Worm (Caenorhabditis elegans): ENCODE results near the gene dnj-9.

dnj-9 gene

DNA sequence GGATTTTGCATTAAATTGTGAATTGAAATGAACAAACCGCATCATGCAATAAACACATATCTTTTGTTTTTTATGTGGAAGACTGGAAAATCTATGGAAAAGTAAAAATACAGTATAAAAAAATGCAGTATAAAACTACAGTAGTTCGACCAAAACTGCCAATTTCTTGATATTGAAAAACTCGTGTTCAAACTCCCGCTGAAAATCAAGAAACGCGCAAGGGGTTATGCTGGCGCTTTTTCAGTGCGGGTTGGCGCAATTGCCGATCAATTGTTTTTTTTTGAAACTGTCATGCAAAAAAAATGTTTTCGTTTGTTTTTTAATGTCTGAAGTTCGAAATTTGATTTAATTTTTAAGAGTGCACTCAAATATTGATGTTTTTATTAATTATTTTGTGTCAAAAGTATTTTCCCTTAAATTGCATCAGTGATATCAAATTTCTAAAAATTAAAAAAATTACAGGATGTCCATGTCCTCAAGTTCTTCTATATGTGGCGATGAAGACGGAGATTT is at the start of gene dnj-9:
dnj-9 (plus strand) TSS at position 463 of the 513 bp plus-strand sequence.
- TF ChIP-seq hlh-1 (tag; optimal IDR thresholded peaks at IDR 0.05) (peak; percentile 77), mab-5 (tag; optimal IDR thresholded peaks at IDR 0.05) (peak; percentile 58), nhr-76 (tag; optimal IDR thresholded peaks at IDR 0.05) (no peak), nhr-237 (tag; optimal IDR thresholded peaks at IDR 0.05) (peak; percentile 87), snpc-4 (tag; optimal IDR thresholded peaks at IDR 0.05) (no peak), sptf-1 (tag; optimal IDR thresholded peaks at IDR 0.05) (peak; percentile 87), drap-1 (GFP tag; optimal IDR thresholded peaks at IDR 0.05) (peak; percentile 13), mls-2 (tag; optimal IDR thresholded peaks at IDR 0.05) (peak; percentile 58), bed-3 (GFP tag; optimal IDR thresholded peaks at IDR 0.05) (peak; percentile 34), unc-62 (GFP tag; optimal IDR thresholded peaks at IDR 0.05) (peak; percentile 31), tbx-8 (GFP tag; optimal IDR thresholded peaks at IDR 0.05) (no peak), lsy-2 (tag; optimal IDR thresholded peaks at IDR 0.05) (peak; percentile 82), unc-120 (tag; optimal IDR thresholded peaks at IDR 0.05; ENCODE audit: poor library complexity, severe bottlenecking) (no peak), blmp-1 (tag; optimal IDR thresholded peaks at IDR 0.05) (peak; percentile 15), M03D4.4 (tag; optimal IDR thresholded peaks at IDR 0.05) (peak; percentile 79), nhr-2 (tag; optimal IDR thresholded peaks at IDR 0.05) (no peak), elt-3 (tag; optimal IDR thresholded peaks at IDR 0.05) (peak; percentile 17), ham-2 (GFP tag; optimal IDR thresholded peaks at IDR 0.05) (no peak), ztf-11 (tag; optimal IDR thresholded peaks at IDR 0.05) (peak; percentile 9), zip-8 (tag; optimal IDR thresholded peaks at IDR 0.05) (no peak), elt-1 (tag; optimal IDR thresholded peaks at IDR 0.05; ENCODE audit: borderline replicate concordance, insufficient read depth) (no peak), lin-13 (tag; optimal IDR thresholded peaks at IDR 0.05) (peak; percentile 95), flh-1 (GFP tag; optimal IDR thresholded peaks at IDR 0.05) (peak; percentile 34), mep-1 (tag; optimal IDR thresholded peaks at IDR 0.05) (peak; percentile 91), sem-2 (GFP tag; optimal IDR thresholded peaks at IDR 0.05) (no peak), pha-4 (tag; optimal IDR thresholded peaks at IDR 0.05) (peak; percentile 70), unc-39 (tag; optimal IDR thresholded peaks at IDR 0.05) (no peak), ces-1 (GFP tag; optimal IDR thresholded peaks at IDR 0.05) (peak; percentile 59), lin-32 (GFP tag; optimal IDR thresholded peaks at IDR 0.05) (no peak), ceh-39 (tag; optimal IDR thresholded peaks at IDR 0.05) (peak; percentile 60), ceh-43 (GFP tag; optimal IDR thresholded peaks at IDR 0.05) (peak; percentile 59), ceh-83 (GFP tag; optimal IDR thresholded peaks at IDR 0.05) (peak; percentile 59), nhr-12 (tag; optimal IDR thresholded peaks at IDR 0.05) (no peak), nhr-28 (tag; optimal IDR thresholded peaks at IDR 0.05) (no peak), cnd-1 (tag; optimal IDR thresholded peaks at IDR 0.05) (peak; percentile 62)

ce11 chrII:4802917-4803316 is 48.9 kb upstream of the dnj-9 start:
- TF ChIP-seq sptf-1 (tag; optimal IDR thresholded peaks at IDR 0.05): no peak
- TF ChIP-seq drap-1 (GFP tag; optimal IDR thresholded peaks at IDR 0.05): no peak
- TF ChIP-seq ham-2 (GFP tag; optimal IDR thresholded peaks at IDR 0.05): no peak
- TF ChIP-seq mls-2 (tag; optimal IDR thresholded peaks at IDR 0.05): no peak

DNA sequence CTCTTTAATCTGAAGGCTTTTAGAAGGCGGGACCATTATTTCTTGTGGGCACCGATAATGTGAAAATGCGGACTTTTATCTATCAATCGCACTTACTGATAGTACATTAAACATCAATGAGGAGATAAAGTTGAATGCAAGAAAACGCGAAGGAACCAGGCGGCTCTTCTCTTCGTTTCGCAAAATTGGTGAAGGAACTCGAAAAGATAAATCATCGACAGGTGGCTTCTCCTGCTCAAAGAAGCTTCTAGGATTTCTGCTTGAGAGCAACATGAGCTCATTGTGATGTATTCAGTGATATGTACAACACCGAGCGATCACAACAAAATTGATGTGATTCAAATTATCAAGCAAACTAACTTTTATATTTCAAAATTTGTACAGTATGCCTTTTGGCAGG is 46.1 kb upstream of the dnj-9 start:
- TF ChIP-seq hlh-1 (tag; optimal IDR thresholded peaks at IDR 0.05) (peak; percentile 66), unc-120 (tag; optimal IDR thresholded peaks at IDR 0.05; ENCODE audit: poor library complexity, severe bottlenecking) (peak; percentile 78), unc-62 (GFP tag; optimal IDR thresholded peaks at IDR 0.05) (peak; percentile 81), mab-5 (tag; optimal IDR thresholded peaks at IDR 0.05) (no peak)

DNA sequence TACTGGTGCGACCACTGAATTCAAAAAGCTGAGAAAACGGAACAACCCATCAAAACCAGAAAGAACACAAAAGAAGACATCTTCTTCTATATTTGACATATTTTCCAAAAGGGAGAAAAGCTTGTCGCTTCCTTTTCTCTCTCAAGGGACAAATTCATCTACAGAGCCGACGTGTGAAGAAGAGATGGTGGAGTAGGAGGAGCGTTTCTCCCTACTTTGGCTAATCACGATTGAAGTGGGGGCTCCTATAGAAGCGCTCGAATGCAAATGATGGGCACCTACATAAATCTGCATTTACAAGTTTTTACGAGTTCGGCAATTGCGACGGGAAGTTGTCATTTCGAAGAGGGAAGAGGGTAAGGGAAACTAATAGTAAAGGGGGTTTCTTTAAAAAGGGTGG is 45.6 kb upstream of the dnj-9 start:
- peak; percentile 12 for TF ChIP-seq ces-1 (GFP tag; optimal IDR thresholded peaks at IDR 0.05)
- no peak for TF ChIP-seq M03D4.4 (tag; optimal IDR thresholded peaks at IDR 0.05)
